Fruit fly (Drosophila melanogaster) whole organism, embryonic: ENCODE data around the gene aqz.

Experiments
- Awh ChIP-seq: fragments of 200-800 bp; sonication (Bioruptor generic); IDR thresholded peaks from 2 replicates; pipeline ENCODE4, ENCODE4 v1.3.6; 2022; ENCODE audit warnings: missing biosample characterization, missing genetic modification characterization
- CG10147 ChIP-seq: fragments of 200-800 bp; sonication (Bioruptor generic); optimal IDR thresholded peaks from 2 replicates; lab custom pipeline; 2019; ENCODE audit warnings: missing biosample characterization, mild to moderate bottlenecking, missing genetic modification characterization, moderate library complexity
- CG1024 ChIP-seq: fragments of 200-800 bp; sonication (Bioruptor generic); IDR thresholded peaks from 2 replicates; pipeline ENCODE4 v1.3.6; 2022; ENCODE audit warnings: missing biosample characterization, missing genetic modification characterization
- CG10979 ChIP-seq: fragments of 200-800 bp; sonication (Bioruptor generic); optimal IDR thresholded peaks from 2 replicates; lab custom pipeline; 2018; ENCODE audit warnings: missing biosample characterization, mild to moderate bottlenecking, missing genetic modification characterization, moderate library complexity
- CG12659 ChIP-seq: fragments of 200-800 bp; sonication (Bioruptor generic); optimal IDR thresholded peaks from 3 replicates; lab custom pipeline; 2017; ENCODE audit warnings: mild to moderate bottlenecking, missing biosample characterization, missing genetic modification reagents, missing genetic modification characterization
- CG13775 ChIP-seq: fragments of 200-800 bp; sonication (Bioruptor generic); optimal IDR thresholded peaks from 3 replicates; lab custom pipeline; 2017; ENCODE audit warnings: missing biosample characterization, mild to moderate bottlenecking, missing genetic modification characterization
- CG15601 ChIP-seq: fragments of 200-800 bp; sonication (Bioruptor generic); optimal IDR thresholded peaks from 3 replicates; lab custom pipeline; 2019; ENCODE audit warnings: missing biosample characterization, mild to moderate bottlenecking, missing genetic modification characterization, moderate library complexity
- CG17612 ChIP-seq: fragments of 200-800 bp; sonication (Bioruptor generic); IDR thresholded peaks from 2 replicates; pipeline ENCODE4 v1.3.6; 2022; ENCODE audit warnings: missing biosample characterization, missing genetic modification characterization
- CG30431 ChIP-seq: fragments of 200-800 bp; sonication (Bioruptor generic); optimal IDR thresholded peaks from 2 replicates; lab custom pipeline; 2017; ENCODE audit warnings: missing biosample characterization, missing genetic modification characterization
- CG4328 ChIP-seq: fragments of 200-800 bp; sonication (Bioruptor generic); optimal IDR thresholded peaks from 3 replicates; lab custom pipeline; 2017; ENCODE audit warnings: missing biosample characterization, missing genetic modification reagents, missing genetic modification characterization
- CG7271 ChIP-seq: fragments of 200-800 bp; sonication (Bioruptor generic); optimal IDR thresholded peaks from 2 replicates; lab custom pipeline; 2018; ENCODE audit warnings: missing biosample characterization, mild to moderate bottlenecking, missing genetic modification characterization, moderate library complexity
- CG7556 ChIP-seq: fragments of 200-800 bp; sonication (Bioruptor generic); optimal IDR thresholded peaks from 2 replicates; lab custom pipeline; 2017; ENCODE audit warnings: missing biosample characterization, mild to moderate bottlenecking, missing genetic modification characterization
- CG8281 ChIP-seq: fragments of 200-800 bp; sonication (Bioruptor generic); optimal IDR thresholded peaks from 2 replicates; lab custom pipeline; 2018; ENCODE audit warnings: missing biosample characterization, mild to moderate bottlenecking, missing genetic modification characterization, moderate library complexity
- CG9215 ChIP-seq: fragments of 200-800 bp; sonication (Bioruptor generic); IDR thresholded peaks from 2 replicates; pipeline ENCODE4 v1.3.6; 2022; ENCODE audit warnings: missing biosample characterization, missing genetic modification characterization
- CkIIα-i1 ChIP-seq: fragments of 200-800 bp; sonication (Bioruptor generic); IDR thresholded peaks from 2 replicates; pipeline ENCODE4 v1.3.6; 2022; ENCODE audit warnings: missing biosample characterization, missing genetic modification characterization
- Deaf1 ChIP-seq: fragments of 200-800 bp; optimal IDR thresholded peaks from 3 replicates; lab custom pipeline; 2019; ENCODE audit warnings: missing biosample characterization, mild to moderate bottlenecking, missing genetic modification characterization, moderate library complexity
- E2f1 ChIP-seq: fragments of 200-800 bp; sonication (Bioruptor generic); IDR thresholded peaks from 2 replicates; pipeline ENCODE4 v1.3.6; 2022; ENCODE audit warnings: missing biosample characterization, missing genetic modification characterization
- ERR ChIP-seq: fragments of 200-800 bp; sonication (Bioruptor generic); optimal IDR thresholded peaks from 2 replicates; lab custom pipeline; 2016; ENCODE audit warnings: missing biosample characterization, missing genetic modification characterization
- HLH4C ChIP-seq: fragments of 200-800 bp; sonication (Bioruptor generic); IDR thresholded peaks from 3 replicates; pipeline ENCODE4 v1.3.6; 2022; ENCODE audit warnings: missing biosample characterization, missing genetic modification characterization; ENCODE audit not compliant: partially characterized antibody
- HLHmδ ChIP-seq: fragments of 200-800 bp; sonication (Bioruptor generic); optimal IDR thresholded peaks from 2 replicates; lab custom pipeline; 2018; ENCODE audit warnings: missing biosample characterization, mild to moderate bottlenecking, missing genetic modification characterization, moderate library complexity
- Hsf ChIP-seq: fragments of 200-800 bp; sonication (Bioruptor generic); optimal IDR thresholded peaks from 3 replicates; lab custom pipeline; 2016; ENCODE audit warnings: missing biosample characterization, missing genetic modification characterization
- Lim3 ChIP-seq: fragments of 200-800 bp; sonication (Bioruptor generic); IDR thresholded peaks from 2 replicates; pipeline ENCODE4 v1.3.6; 2022; ENCODE audit warnings: missing biosample characterization, missing genetic modification characterization
- Max ChIP-seq: fragments of 200-800 bp; sonication (Bioruptor generic); optimal IDR thresholded peaks from 2 replicates; lab custom pipeline; 2016; ENCODE audit warnings: missing biosample characterization, mild to moderate bottlenecking, missing genetic modification characterization
- NK7.1 ChIP-seq: fragments of 200-800 bp; sonication (Bioruptor generic); optimal IDR thresholded peaks from 3 replicates; lab custom pipeline; 2016; ENCODE audit warnings: missing biosample characterization, missing genetic modification characterization
- Nf-YC ChIP-seq: fragments of 200-800 bp; optimal IDR thresholded peaks from 3 replicates; lab custom pipeline; 2019; ENCODE audit warnings: missing biosample characterization, mild to moderate bottlenecking, missing genetic modification characterization, moderate library complexity
- Pdp1 ChIP-seq, 2 experiments: fragments of 200-800 bp; sonication (Bioruptor generic); optimal IDR thresholded peaks; 3 replicates each; lab custom pipeline; 2016; ENCODE audit warnings: missing biosample characterization in 2 of 2, missing genetic modification characterization in 2 of 2, mild to moderate bottlenecking in 1 of 2, moderate library complexity in 1 of 2
- Sry-β ChIP-seq: fragments of 200-800 bp; sonication (Bioruptor generic); optimal IDR thresholded peaks from 2 replicates; lab custom pipeline; 2018; ENCODE audit warnings: missing biosample characterization, mild to moderate bottlenecking, missing genetic modification characterization, moderate library complexity
- ap ChIP-seq: fragments of 200-800 bp; sonication (Bioruptor generic); IDR thresholded peaks from 2 replicates; pipeline ENCODE4 v1.3.6; 2022; ENCODE audit warnings: missing biosample characterization, missing genetic modification characterization
- bbx ChIP-seq: fragments of 200-800 bp; sonication (Bioruptor generic); IDR thresholded peaks from 2 replicates; pipeline ENCODE4 v1.3.6; 2022; ENCODE audit warnings: missing biosample characterization, missing genetic modification characterization; ENCODE audit not compliant: partially characterized antibody
- bcd ChIP-seq: fragments of 200-800 bp; sonication (Bioruptor generic); optimal IDR thresholded peaks from 2 replicates; lab custom pipeline; 2017; ENCODE audit warnings: missing biosample characterization, mild to moderate bottlenecking, missing genetic modification characterization
- cas ChIP-seq: fragments of 200-800 bp; sonication (Bioruptor generic); IDR thresholded peaks from 2 replicates; pipeline ENCODE4 v1.3.6; 2022; ENCODE audit warnings: missing biosample characterization, missing genetic modification characterization
- chn ChIP-seq: fragments of 200-800 bp; sonication (Bioruptor generic); optimal IDR thresholded peaks from 2 replicates; lab custom pipeline; 2016; ENCODE audit warnings: missing biosample characterization, missing genetic modification characterization
- fru ChIP-seq: fragments of >200 bp; optimal IDR thresholded peaks from 2 replicates; lab custom pipeline; 2017
- gcm ChIP-seq: fragments of 200-800 bp; sonication (Bioruptor generic); optimal IDR thresholded peaks from 2 replicates; lab custom pipeline; 2019; ENCODE audit warnings: missing biosample characterization, mild to moderate bottlenecking, missing genetic modification characterization, moderate library complexity
- gsb ChIP-seq: fragments of 200-800 bp; sonication (Bioruptor generic); IDR thresholded peaks from 2 replicates; pipeline ENCODE4 v1.3.6; 2022; ENCODE audit warnings: missing biosample characterization, missing genetic modification characterization
- klu ChIP-seq: fragments of 200-800 bp; sonication (Bioruptor generic); IDR thresholded peaks from 2 replicates; pipeline ENCODE4 v1.3.6; 2022; ENCODE audit warnings: missing biosample characterization, missing genetic modification characterization
- lmd ChIP-seq: fragments of 200-800 bp; sonication (Bioruptor generic); IDR thresholded peaks from 2 replicates; pipeline ENCODE4 v1.3.6; 2022; ENCODE audit warnings: missing biosample characterization, missing genetic modification characterization
- lola ChIP-seq, 3 experiments: fragments of >200 bp in 2 of 3; fragments of 200-800 bp in 1 of 3; sonication (Bioruptor generic) in 1 of 3; optimal IDR thresholded peaks; 2 replicates each; lab custom pipeline; 2017 to 2019; ENCODE audit warnings: missing biosample characterization in 3 of 3, missing genetic modification characterization in 3 of 3, mild to moderate bottlenecking in 1 of 3, moderate library complexity in 1 of 3
- nerfin-1 ChIP-seq: fragments of 200-800 bp; sonication (Bioruptor generic); optimal IDR thresholded peaks from 3 replicates; lab custom pipeline; 2019; ENCODE audit warnings: missing biosample characterization, mild to moderate bottlenecking, missing genetic modification characterization, moderate library complexity
- phol ChIP-seq: fragments of 200-800 bp; sonication (Bioruptor generic); optimal IDR thresholded peaks from 3 replicates; lab custom pipeline; 2018; ENCODE audit warnings: missing biosample characterization, mild to moderate bottlenecking, missing genetic modification characterization, moderate library complexity
- pzg ChIP-seq: fragments of 200-800 bp; sonication (Bioruptor generic); optimal IDR thresholded peaks from 3 replicates; lab custom pipeline; 2018; ENCODE audit warnings: missing biosample characterization, mild to moderate bottlenecking, missing genetic modification characterization, moderate library complexity
- slbo ChIP-seq: fragments of 200-800 bp; sonication (Bioruptor generic); IDR thresholded peaks from 2 replicates; pipeline ENCODE4 v1.3.6; 2022; ENCODE audit warnings: missing biosample characterization, missing genetic modification characterization
- ssp ChIP-seq: fragments of 200-800 bp; sonication (Bioruptor generic); IDR thresholded peaks from 2 replicates; pipeline ENCODE4 v1.3.6; 2022; ENCODE audit warnings: missing biosample characterization, missing genetic modification characterization
- tap ChIP-seq: fragments of 200-800 bp; optimal IDR thresholded peaks from 3 replicates; lab custom pipeline; 2019; ENCODE audit warnings: missing biosample characterization, mild to moderate bottlenecking, missing genetic modification characterization, moderate library complexity
- tin ChIP-seq: fragments of 200-800 bp; sonication (Bioruptor generic); optimal IDR thresholded peaks from 3 replicates; lab custom pipeline; 2016; ENCODE audit warnings: missing biosample characterization, missing genetic modification characterization
- toy ChIP-seq: fragments of 200-800 bp; sonication (Bioruptor generic); IDR thresholded peaks from 2 replicates; pipeline ENCODE4 v1.3.6; 2022; ENCODE audit warnings: missing biosample characterization, missing genetic modification characterization
- unc-4 ChIP-seq: fragments of 200-800 bp; sonication (Bioruptor generic); IDR thresholded peaks from 2 replicates; pipeline ENCODE4 v1.3.6; 2022; ENCODE audit warnings: missing biosample characterization, missing genetic modification characterization; ENCODE audit not compliant: partially characterized antibody
- yki ChIP-seq: fragments of >200 bp; optimal IDR thresholded peaks from 3 replicates; lab custom pipeline; 2018
- zen2 ChIP-seq: fragments of 200-800 bp; sonication (Bioruptor generic); IDR thresholded peaks from 3 replicates; pipeline ENCODE4 v1.3.6; 2022; ENCODE audit warnings: missing biosample characterization, missing genetic modification characterization; ENCODE audit not compliant: partially characterized antibody
- zfh1 ChIP-seq: fragments of 200-800 bp; sonication (Bioruptor generic); IDR thresholded peaks from 3 replicates; pipeline ENCODE4 v1.3.6; 2022; ENCODE audit warnings: missing biosample characterization, missing genetic modification characterization

aqz gene

dm6 chr3R:8811323-8811936, 9.1 kb downstream of the aqz start (continued):
- peak; percentile 99 for TF ChIP-seq bcd (GFP tag; lab: Kevin White, UChicago)
- TF ChIP-seq tin (GFP tag; lab: Kevin White, UChicago): peak; percentile 99
- TF ChIP-seq ssp (GFP tag; lab: Robert Waterston, UW): peak; percentile 92
- TF ChIP-seq Nf-YC (tag; lab: Kevin White, UChicago): peak; percentile 88
- peak; percentile 89 for TF ChIP-seq HLHmδ (GFP tag; lab: Kevin White, UChicago)
- TF ChIP-seq CG7271: peak; percentile 87
- TF ChIP-seq klu (GFP tag; lab: Robert Waterston, UW): peak; percentile 97
- TF ChIP-seq CG9215 (GFP tag; lab: Robert Waterston, UW): peak; percentile 98
- peak; percentile 98 for TF ChIP-seq gsb (GFP tag; lab: Robert Waterston, UW)
- peak; percentile 98 for TF ChIP-seq E2f1 (GFP tag; lab: Robert Waterston, UW)
- no peak for TF ChIP-seq yki (lab: Kevin White, UChicago)
- peak; percentile 97 for TF ChIP-seq toy
- TF ChIP-seq lola (GFP tag; optimal IDR thresholded peaks at IDR 0.05; lab: Kevin White, UChicago): peak in 1 of 3 experiments; percentile 97
- peak; percentile 35; the same call in 1 of the 2 replicates for TF ChIP-seq unc-4 (GFP tag; lab: Robert Waterston, UW)
- 0 out of 2 replicates have a peak, but pooled peaks have one; percentile 42 for TF ChIP-seq bbx (GFP tag; lab: Robert Waterston, UW)
- TF ChIP-seq CG1024 (GFP tag; lab: Robert Waterston, UW): peak; percentile 96
- peak; percentile 98 for TF ChIP-seq Awh (GFP tag; lab: Robert Waterston, UW)
- TF ChIP-seq NK7.1 (GFP tag; lab: Kevin White, UChicago): peak; percentile 99
- TF ChIP-seq tap: peak; percentile 99
- peak; percentile 99 for TF ChIP-seq CG12659 (GFP tag; lab: Kevin White, UChicago)
- peak; percentile 99 for TF ChIP-seq chn (GFP tag; lab: Kevin White, UChicago)
- peak; percentile 98 for TF ChIP-seq phol (tag; lab: Kevin White, UChicago)
- peak; percentile 97 for TF ChIP-seq cas (GFP tag; lab: Robert Waterston, UW)
- TF ChIP-seq Hsf (GFP tag; lab: Kevin White, UChicago): peak; percentile 99
- TF ChIP-seq fru: no peak
- peak; percentile 98 for TF ChIP-seq gcm (GFP tag; lab: Kevin White, UChicago)
- TF ChIP-seq HLH4C (GFP tag; lab: Robert Waterston, UW): no peak
- peak; percentile 99 for TF ChIP-seq lmd
- TF ChIP-seq CG30431 (GFP tag; lab: Kevin White, UChicago): peak; percentile 97
- TF ChIP-seq CG15601: peak; percentile 97
- peak; percentile 98 for TF ChIP-seq Max (GFP tag; lab: Kevin White, UChicago)
- TF ChIP-seq zen2 (GFP tag; lab: Robert Waterston, UW): no peak
- peak; percentile 88 for TF ChIP-seq Deaf1 (tag; lab: Kevin White, UChicago)
- peak; percentile 98 for TF ChIP-seq CG7556
- peak; percentile 93 for TF ChIP-seq CG8281
- peak; percentile 98 to 99 for TF ChIP-seq Pdp1 (GFP tag; optimal IDR thresholded peaks at IDR 0.05; lab: Kevin White, UChicago)
- peak; percentile 69 for TF ChIP-seq Sry-β (GFP tag; lab: Kevin White, UChicago)
- TF ChIP-seq CG17612 (GFP tag; lab: Robert Waterston, UW): peak; percentile 96
- peak; percentile 99 for TF ChIP-seq CG10147 (GFP tag; lab: Kevin White, UChicago)
- TF ChIP-seq CkIIα-i1 (GFP tag; lab: Robert Waterston, UW): peak; percentile 95
- peak; percentile 96 for TF ChIP-seq CG4328 (GFP tag; lab: Kevin White, UChicago)
- peak; percentile 99 for TF ChIP-seq slbo (GFP tag; lab: Robert Waterston, UW)
- peak; percentile 98 for TF ChIP-seq ap (GFP tag; lab: Robert Waterston, UW)
- TF ChIP-seq ERR (GFP tag; lab: Kevin White, UChicago): peak; percentile 98
- peak; percentile 97 for TF ChIP-seq Lim3 (GFP tag; lab: Robert Waterston, UW)
- peak; percentile 99 for TF ChIP-seq zfh1 (GFP tag; lab: Robert Waterston, UW)
- TF ChIP-seq CG10979 (tag; lab: Kevin White, UChicago): peak; percentile 98
- TF ChIP-seq pzg (GFP tag; lab: Kevin White, UChicago): peak; percentile 41
- peak; percentile 96 for TF ChIP-seq nerfin-1 (tag; lab: Kevin White, UChicago)
- TF ChIP-seq CG13775 (GFP tag; lab: Kevin White, UChicago): peak; percentile 97
